Worm (Caenorhabditis elegans) whole organism, mixed stage, embryonic: Measurements from ENCODE around the gene nta-1.

Source experiments
- M03D4.4 ChIP-seq: sonication (generic microtip); optimal IDR thresholded peaks from 2 replicates; lab custom pipeline; 2017; ENCODE audit warnings: mild to moderate bottlenecking, missing genetic modification characterization, missing compliant biosample characterization
- bed-3 ChIP-seq: fragments of 200-800 bp; sonication (Bioruptor generic); optimal IDR thresholded peaks from 3 replicates; lab custom pipeline; 2018; ENCODE audit warnings: mild to moderate bottlenecking, missing genetic modification characterization, moderate library complexity, missing compliant biosample characterization
- blmp-1 ChIP-seq: fragments of 150-350 bp; optimal IDR thresholded peaks from 2 replicates; lab custom pipeline; 2014; ENCODE audit warnings: missing biosample characterization, missing genetic modification characterization
- ceh-39 ChIP-seq: fragments of 150-350 bp; optimal IDR thresholded peaks from 2 replicates; lab custom pipeline; 2014; ENCODE audit warnings: missing biosample characterization, missing genetic modification characterization
- ceh-43 ChIP-seq: fragments of 200-800 bp; sonication (Bioruptor generic); optimal IDR thresholded peaks from 2 replicates; lab custom pipeline; 2018; ENCODE audit warnings: mild to moderate bottlenecking, missing genetic modification characterization, moderate library complexity, missing compliant biosample characterization
- ceh-83 ChIP-seq: fragments of 200-800 bp; sonication (Bioruptor generic); optimal IDR thresholded peaks from 2 replicates; lab custom pipeline; 2018; ENCODE audit warnings: mild to moderate bottlenecking, missing genetic modification characterization, missing compliant biosample characterization
- ces-1 ChIP-seq: fragments of 150-350 bp; optimal IDR thresholded peaks from 2 replicates; lab custom pipeline; 2014; ENCODE audit warnings: missing biosample characterization, missing genetic modification reagents, missing genetic modification characterization
- cnd-1 ChIP-seq: fragments of 200-800 bp; sonication (Bioruptor generic); optimal IDR thresholded peaks from 2 replicates; lab custom pipeline; 2018; ENCODE audit warnings: mild to moderate bottlenecking, missing genetic modification characterization, missing compliant biosample characterization
- drap-1 ChIP-seq: fragments of 200-800 bp; sonication (Bioruptor generic); optimal IDR thresholded peaks from 3 replicates; lab custom pipeline; 2018; ENCODE audit warnings: mild to moderate bottlenecking, missing genetic modification characterization, missing compliant biosample characterization
- elt-1 ChIP-seq: sonication (generic microtip); optimal IDR thresholded peaks from 2 replicates; lab custom pipeline; 2017; ENCODE audit warnings: missing genetic modification characterization, mild to moderate bottlenecking, missing compliant biosample characterization, antibody characterized with exemption, moderate library complexity, borderline replicate concordance; ENCODE audit not compliant: insufficient read depth
- elt-3 ChIP-seq: fragments of 150-350 bp; optimal IDR thresholded peaks from 2 replicates; lab custom pipeline; 2014; ENCODE audit warnings: missing biosample characterization, missing genetic modification characterization
- flh-1 ChIP-seq: fragments of 200-800 bp; sonication (Bioruptor generic); optimal IDR thresholded peaks from 2 replicates; lab custom pipeline; 2018; ENCODE audit warnings: mild to moderate bottlenecking, missing genetic modification characterization, moderate library complexity, missing compliant biosample characterization
- ham-2 ChIP-seq: fragments of 200-800 bp; sonication (Bioruptor generic); optimal IDR thresholded peaks from 2 replicates; lab custom pipeline; 2018; ENCODE audit warnings: mild to moderate bottlenecking, missing genetic modification characterization, missing compliant biosample characterization
- hlh-1 ChIP-seq: fragments of 150-350 bp; optimal IDR thresholded peaks from 2 replicates; lab custom pipeline; 2014; ENCODE audit warnings: missing biosample characterization, missing genetic modification reagents, missing genetic modification characterization
- lin-32 ChIP-seq: fragments of 200-800 bp; sonication (Bioruptor generic); optimal IDR thresholded peaks from 2 replicates; lab custom pipeline; 2018; ENCODE audit warnings: mild to moderate bottlenecking, missing genetic modification characterization, missing compliant biosample characterization
- lsy-2 ChIP-seq: fragments of 150-350 bp; optimal IDR thresholded peaks from 2 replicates; lab custom pipeline; 2014; ENCODE audit warnings: missing biosample characterization, missing genetic modification characterization
- mab-5 ChIP-seq: fragments of 150-350 bp; optimal IDR thresholded peaks from 2 replicates; lab custom pipeline; 2014; ENCODE audit warnings: missing biosample characterization, missing genetic modification characterization
- mep-1 ChIP-seq: fragments of 150-350 bp; optimal IDR thresholded peaks from 2 replicates; lab custom pipeline; 2017; ENCODE audit warnings: missing biosample characterization, missing genetic modification reagents, missing genetic modification characterization, inconsistent platforms
- mls-2 ChIP-seq: sonication (generic microtip); optimal IDR thresholded peaks from 2 replicates; lab custom pipeline; 2016; ENCODE audit warnings: mild to moderate bottlenecking, missing genetic modification characterization, moderate library complexity, missing compliant biosample characterization
- nhr-12 ChIP-seq: fragments of 150-350 bp; optimal IDR thresholded peaks from 2 replicates; lab custom pipeline; 2014; ENCODE audit warnings: missing biosample characterization, missing genetic modification characterization
- nhr-2 ChIP-seq: fragments of 150-350 bp; optimal IDR thresholded peaks from 2 replicates; lab custom pipeline; 2014; ENCODE audit warnings: missing biosample characterization, missing genetic modification characterization
- nhr-237 ChIP-seq: fragments of 150-350 bp; optimal IDR thresholded peaks from 2 replicates; lab custom pipeline; 2014; ENCODE audit warnings: missing biosample characterization, missing genetic modification characterization
- nhr-76 ChIP-seq: sonication (generic microtip); optimal IDR thresholded peaks from 2 replicates; lab custom pipeline; 2017; ENCODE audit warnings: missing biosample characterization, missing genetic modification characterization
- pha-4 ChIP-seq: fragments of 150-350 bp; optimal IDR thresholded peaks from 2 replicates; lab custom pipeline; 2018; ENCODE audit warnings: missing biosample characterization, missing genetic modification reagents, missing genetic modification characterization
- sem-2 ChIP-seq: fragments of 200-800 bp; sonication (Bioruptor generic); optimal IDR thresholded peaks from 2 replicates; lab custom pipeline; 2018; ENCODE audit warnings: mild to moderate bottlenecking, missing genetic modification characterization, missing compliant biosample characterization
- sptf-1 ChIP-seq: sonication (generic microtip); optimal IDR thresholded peaks from 2 replicates; lab custom pipeline; 2017; ENCODE audit warnings: mild to moderate bottlenecking, missing genetic modification characterization, moderate library complexity, missing compliant biosample characterization
- tbx-8 ChIP-seq: fragments of 200-800 bp; sonication (Bioruptor generic); optimal IDR thresholded peaks from 2 replicates; lab custom pipeline; 2018; ENCODE audit warnings: mild to moderate bottlenecking, missing genetic modification characterization, moderate library complexity, missing compliant biosample characterization
- unc-39 ChIP-seq: fragments of 150-350 bp; optimal IDR thresholded peaks from 2 replicates; lab custom pipeline; 2014; ENCODE audit warnings: missing biosample characterization, missing genetic modification characterization
- unc-62 ChIP-seq: fragments of 150-350 bp; optimal IDR thresholded peaks from 2 replicates; lab custom pipeline; 2014; ENCODE audit warnings: missing biosample characterization, missing genetic modification reagents, missing genetic modification characterization
- zip-8 ChIP-seq: fragments of 150-350 bp; optimal IDR thresholded peaks from 2 replicates; lab custom pipeline; 2014; ENCODE audit warnings: missing biosample characterization, missing genetic modification characterization
- ztf-11 ChIP-seq: fragments of 150-350 bp; optimal IDR thresholded peaks from 2 replicates; lab custom pipeline; 2014; ENCODE audit warnings: missing biosample characterization, missing genetic modification characterization

nta-1 gene

ce11 chrII:3757499-3757898 is 13.9 kb upstream of the nta-1 start, which contains the start of gene srx-111:
TSS of gene srx-111 (plus strand) at chrII:3757799.
- TF ChIP-seq sem-2, result no peak
- no peak for TF ChIP-seq zip-8
- no peak for TF ChIP-seq ham-2

- TF ChIP-seq ceh-43, result no peak
- TF ChIP-seq ces-1 (GFP tag; lab: Kevin White, UChicago), result no peak
- no peak for TF ChIP-seq tbx-8
- no peak for TF ChIP-seq mls-2 (tag; lab: Kevin White, UChicago)
- no peak for TF ChIP-seq lsy-2 (tag; lab: Kevin White, UChicago)
- TF ChIP-seq ham-2, result no peak
- no peak for TF ChIP-seq ceh-39 (tag; lab: Kevin White, UChicago)
- TF ChIP-seq elt-1 (tag; lab: Kevin White, UChicago), result no peak
- TF ChIP-seq blmp-1 (tag; lab: Kevin White, UChicago), result no peak
- no peak for TF ChIP-seq cnd-1 (tag; lab: Kevin White, UChicago)
- no peak for TF ChIP-seq elt-3 (tag; lab: Kevin White, UChicago)
- no peak for TF ChIP-seq unc-62
- TF ChIP-seq ceh-83 (GFP tag; lab: Kevin White, UChicago), result no peak
Observed at ce11 chrII:3753598-3753997, 10.0 kb upstream of the nta-1 start, which contains the start of gene rcd-1. TSS of gene rcd-1 (plus strand) at chrII:3753898.

- no peak for TF ChIP-seq pha-4 (tag; lab: Kevin White, UChicago)
- no peak for TF ChIP-seq drap-1
- TF ChIP-seq mep-1, result no peak
- TF ChIP-seq ceh-43, result no peak
- no peak for TF ChIP-seq nhr-2 (tag; lab: Kevin White, UChicago)
- TF ChIP-seq elt-1 (tag; lab: Kevin White, UChicago), result no peak
- no peak for TF ChIP-seq ham-2
- TF ChIP-seq, all 35 proteins: peak for 0
Observed at ce11 chrII:3752184-3752583, 8.6 kb upstream of the nta-1 start, which contains the start of gene sdz-11. TSS of gene sdz-11 (minus strand) at chrII:3752284.

ce11 chrII:3750685-3751084 is 7.1 kb upstream of the nta-1 start, which contains the start of gene fbxb-91:
TSS of gene fbxb-91 (minus strand) at chrII:3750785.
- TF ChIP-seq nhr-237 (tag; lab: Kevin White, UChicago) (no peak), lin-32 (no peak), elt-1 (tag; lab: Kevin White, UChicago) (no peak), elt-3 (tag; lab: Kevin White, UChicago) (no peak), drap-1 (no peak), unc-62 (no peak), pha-4 (tag; lab: Kevin White, UChicago) (no peak), ces-1 (GFP tag; lab: Kevin White, UChicago) (no peak), ztf-11 (tag; lab: Kevin White, UChicago) (no peak), bed-3 (GFP tag; lab: Kevin White, UChicago) (no peak), nhr-2 (tag; lab: Kevin White, UChicago) (no peak), hlh-1 (tag; lab: Kevin White, UChicago) (no peak), flh-1 (GFP tag; lab: Kevin White, UChicago) (no peak), ceh-39 (tag; lab: Kevin White, UChicago) (no peak), nhr-12 (tag; lab: Kevin White, UChicago) (no peak), mls-2 (tag; lab: Kevin White, UChicago) (no peak), zip-8 (no peak), mab-5 (tag; lab: Kevin White, UChicago) (no peak), mep-1 (no peak), cnd-1 (tag; lab: Kevin White, UChicago) (no peak)

ce11 chrII:3748719-3749118 is 5.1 kb upstream of the nta-1 start, which contains the start of gene fbxb-90:
TSS of gene fbxb-90 (minus strand) at chrII:3748819.
- TF ChIP-seq mep-1 (no peak), unc-39 (tag; lab: Kevin White, UChicago) (no peak), lsy-2 (tag; lab: Kevin White, UChicago) (no peak), unc-62 (no peak), sptf-1 (tag; lab: Kevin White, UChicago) (no peak), bed-3 (GFP tag; lab: Kevin White, UChicago) (no peak)

ce11 chrII:3747405-3747804 is 3.8 kb upstream of the nta-1 start, which contains the start of gene fbxb-92:
TSS of gene fbxb-92 (minus strand) at chrII:3747505.
- TF ChIP-seq nhr-76 (no peak), M03D4.4 (no peak), nhr-12 (tag; lab: Kevin White, UChicago) (no peak), bed-3 (GFP tag; lab: Kevin White, UChicago) (no peak), zip-8 (no peak), ces-1 (GFP tag; lab: Kevin White, UChicago) (no peak), sptf-1 (tag; lab: Kevin White, UChicago) (no peak), hlh-1 (tag; lab: Kevin White, UChicago) (no peak)
